Worm (Caenorhabditis elegans): Measurements from ENCODE around the gene spk-1.

The spk-1 gene

DNA sequence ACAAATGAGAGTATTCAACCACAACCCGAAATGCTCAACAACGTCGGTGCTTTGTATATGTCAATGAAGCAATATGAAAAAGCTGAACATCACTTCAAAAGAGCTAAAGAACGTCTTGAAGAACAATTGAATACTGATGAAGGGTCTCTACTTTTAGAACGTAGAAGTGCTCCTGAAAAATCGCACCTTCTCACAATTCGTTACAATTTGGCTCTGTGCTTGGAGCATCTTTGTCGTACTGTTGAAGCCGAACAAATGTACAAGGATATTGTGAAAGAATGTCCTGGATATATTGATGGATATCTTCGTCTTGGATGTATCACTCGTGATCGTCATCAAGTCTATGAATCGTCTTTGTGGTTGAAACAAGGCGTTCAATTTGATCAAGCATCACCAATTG lies 37.8 kb downstream of the spk-1 start:
- TF ChIP-seq efl-1 (optimal IDR thresholded peaks at IDR 0.05) (no peak), efl-1 (GFP tag; optimal IDR thresholded peaks at IDR 0.05 in 1 of 2) (peak in 1 of 2 experiments; percentile 91), zip-4 (GFP tag; optimal IDR thresholded peaks at IDR 0.05) (no peak), nhr-20 (tag; optimal IDR thresholded peaks at IDR 0.05) (no peak)

DNA sequence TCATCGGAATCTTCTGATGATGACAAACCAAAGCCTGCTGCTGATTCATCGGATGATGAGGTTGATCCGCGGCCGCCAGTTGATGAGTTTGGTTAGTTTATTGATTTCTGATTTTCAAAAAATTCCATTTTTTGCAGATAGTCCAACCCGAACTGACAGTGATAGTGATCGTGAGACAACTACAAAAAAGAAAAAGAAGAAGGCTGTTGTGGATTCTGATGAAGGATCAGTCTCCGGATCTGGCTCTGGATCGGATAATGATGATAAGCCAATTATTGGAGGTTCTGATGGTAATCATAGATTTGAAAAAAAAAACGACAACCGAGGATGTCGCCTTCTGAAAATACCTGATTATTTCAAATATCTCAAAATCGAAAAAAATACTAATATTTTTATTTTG lies 39.7 kb downstream of the spk-1 start:
- TF ChIP-seq C34B4.2 (tag; optimal IDR thresholded peaks at IDR 0.05) (no peak), efl-1 (optimal IDR thresholded peaks at IDR 0.05) (no peak), efl-1 (GFP tag; optimal IDR thresholded peaks at IDR 0.05 in 1 of 2) (peak in 1 of 2 experiments; percentile 90)

DNA sequence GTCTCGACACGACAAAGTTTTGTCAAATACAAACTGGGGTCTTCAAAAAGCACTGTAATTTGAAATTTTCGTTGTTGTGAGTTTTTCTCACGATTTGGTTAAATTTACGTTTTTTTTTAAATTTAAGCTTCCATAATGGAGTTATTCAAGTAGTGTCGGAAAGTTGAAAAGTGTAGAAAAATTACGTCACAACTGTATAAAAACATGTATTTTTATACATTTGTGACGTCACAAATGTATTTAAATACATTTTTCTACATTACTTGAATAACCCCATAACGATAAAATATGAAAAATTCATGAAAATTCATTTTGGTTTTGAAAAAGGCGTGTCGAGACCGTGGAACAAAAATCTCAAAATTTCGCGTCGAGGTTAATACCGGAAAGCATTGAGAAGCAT lies 41.0 kb downstream of the spk-1 start:
- TF ChIP-seq sup-37 (GFP tag; optimal IDR thresholded peaks at IDR 0.05) (no peak), aha-1 (tag; optimal IDR thresholded peaks at IDR 0.05) (no peak), isw-1 (GFP tag; IDR thresholded peaks at IDR 0.05) (no peak), egl-27 (tag; optimal IDR thresholded peaks at IDR 0.05) (no peak), xbp-1 (tag; optimal IDR thresholded peaks at IDR 0.05) (no peak), nhr-19 (GFP tag; conservative IDR thresholded peaks at IDR 0.05) (no peak), hlh-4 (tag; optimal IDR thresholded peaks at IDR 0.05) (no peak), ceh-82 (tag; optimal IDR thresholded peaks at IDR 0.05) (no peak), pag-3 (tag; optimal IDR thresholded peaks at IDR 0.05; ENCODE audit: borderline replicate concordance, insufficient read depth) (no peak), skn-1 (tag; optimal IDR thresholded peaks at IDR 0.05) (no peak), lin-15B (tag; optimal IDR thresholded peaks at IDR 0.05) (no peak)

DNA sequence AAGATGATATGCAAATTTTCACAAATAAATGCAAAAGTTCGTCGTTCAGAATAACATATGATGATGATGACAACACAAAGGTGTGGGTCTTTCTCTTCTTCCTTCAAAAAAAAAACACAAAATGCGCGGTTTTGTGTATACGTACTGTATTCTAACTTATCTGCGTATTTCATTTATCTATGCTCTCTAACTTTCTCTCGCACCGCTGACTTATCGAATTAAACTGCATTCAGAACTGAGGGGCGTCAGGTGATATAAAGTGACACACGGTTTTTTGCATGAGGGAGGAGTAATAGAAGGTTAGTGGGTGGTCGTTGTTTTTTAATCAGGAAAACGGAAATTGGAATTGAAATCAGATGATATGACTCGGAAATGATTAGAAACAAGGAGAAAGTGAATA lies 43.9 kb downstream of the spk-1 start, which contains the start of gene sod-4:
Gene sod-4, minus strand, starts transcription at position 109 of the 400 bp plus-strand sequence.
- no peak for TF ChIP-seq snpc-4 (tag; optimal IDR thresholded peaks at IDR 0.05)
- peak; percentile 71 for TF ChIP-seq snu-23 (GFP tag; optimal IDR thresholded peaks at IDR 0.05)
- TF ChIP-seq xbp-1 (tag; optimal IDR thresholded peaks at IDR 0.05): no peak
- TF ChIP-seq Y116A8C.19 (tag; optimal IDR thresholded peaks at IDR 0.05; ENCODE audit: borderline replicate concordance): no peak
- TF ChIP-seq rnt-1 (tag; optimal IDR thresholded peaks at IDR 0.05): no peak
- TF ChIP-seq nhr-85 (tag): peak; percentile 85
- no peak for TF ChIP-seq nhr-237 (tag; optimal IDR thresholded peaks at IDR 0.05)
- TF ChIP-seq tlp-1 (tag; optimal IDR thresholded peaks at IDR 0.05): no peak
- peak; percentile 25 for TF ChIP-seq tbx-2 (tag; optimal IDR thresholded peaks at IDR 0.05)
- TF ChIP-seq lsy-2 (tag; optimal IDR thresholded peaks at IDR 0.05): peak in 1 of 2 experiments; percentile 57
- no peak for TF ChIP-seq unc-30 (tag; optimal IDR thresholded peaks at IDR 0.05)
- TF ChIP-seq nhr-77 (tag; optimal IDR thresholded peaks at IDR 0.05): no peak
- no peak for TF ChIP-seq mab-9 (GFP tag; IDR thresholded peaks at IDR 0.05)
- TF ChIP-seq C34B4.2 (tag; optimal IDR thresholded peaks at IDR 0.05): no peak
- no peak for TF ChIP-seq ceh-63 (GFP tag; optimal IDR thresholded peaks at IDR 0.05)
- no peak for TF ChIP-seq efl-3 (GFP tag; optimal IDR thresholded peaks at IDR 0.05)
- TF ChIP-seq unc-130 (tag; optimal IDR thresholded peaks at IDR 0.05): no peak
- TF ChIP-seq nhr-11 (tag; optimal IDR thresholded peaks at IDR 0.05): no peak
- no peak for TF ChIP-seq ztf-4 (tag; optimal IDR thresholded peaks at IDR 0.05)
- no peak for TF ChIP-seq elt-2 (tag; optimal IDR thresholded peaks at IDR 0.05)
- TF ChIP-seq fkh-10 (GFP tag; optimal IDR thresholded peaks at IDR 0.05): no peak
- no peak for TF ChIP-seq unc-62 (GFP tag; optimal IDR thresholded peaks at IDR 0.05)
- TF ChIP-seq hpl-2 (GFP tag; optimal IDR thresholded peaks at IDR 0.05): no peak
- TF ChIP-seq ceh-82 (tag; optimal IDR thresholded peaks at IDR 0.05): no peak
- TF ChIP-seq sox-4 (tag; optimal IDR thresholded peaks at IDR 0.05): no peak
- no peak for TF ChIP-seq grh-1 (GFP tag; IDR thresholded peaks at IDR 0.05)
- peak; percentile 22; the same call in 1 of the 2 replicates for TF ChIP-seq nhr-19 (GFP tag; conservative IDR thresholded peaks at IDR 0.05)
- TF ChIP-seq blmp-1 (tag; optimal IDR thresholded peaks at IDR 0.05): peak; percentile 84
- TF ChIP-seq pag-3 (tag; optimal IDR thresholded peaks at IDR 0.05; ENCODE audit: borderline replicate concordance, insufficient read depth): peak; percentile 2
- no peak for TF ChIP-seq lin-39 (tag; optimal IDR thresholded peaks at IDR 0.05)
- peak; percentile 64 for TF ChIP-seq nhr-20 (tag; optimal IDR thresholded peaks at IDR 0.05)
- TF ChIP-seq mep-1 (tag; optimal IDR thresholded peaks at IDR 0.05): peak; percentile 63
- TF ChIP-seq nhr-76 (tag; optimal IDR thresholded peaks at IDR 0.05): no peak
- TF ChIP-seq ets-5 (GFP tag; IDR thresholded peaks at IDR 0.05): no peak
- TF ChIP-seq lir-3 (tag; optimal IDR thresholded peaks at IDR 0.05; ENCODE audit: poor library complexity): peak; percentile 6
- TF ChIP-seq ceh-90 (tag; optimal IDR thresholded peaks at IDR 0.05): no peak
- peak in 1 of 2 experiments; percentile 77 for TF ChIP-seq lin-35 (GFP tag; optimal IDR thresholded peaks at IDR 0.05)
- TF ChIP-seq C16A3.4 (tag; optimal IDR thresholded peaks at IDR 0.05): no peak

Data from whole organism, L1 larva.